Fruit fly (Drosophila melanogaster) whole organism: ENCODE results near the gene CG4960.

ENCODE experiments used
- CG8478 ChIP-seq: fragments of >200 bp; optimal IDR thresholded peaks from 2 replicates; lab custom pipeline; 2018; ENCODE audit warnings: inconsistent platforms
- Dll ChIP-seq: fragments of >200 bp; optimal IDR thresholded peaks from 2 replicates; lab custom pipeline; 2017
- EcR ChIP-seq, 2 experiments: fragments of >200 bp; optimal IDR thresholded peaks; 2 replicates each; lab custom pipeline; 2017; ENCODE audit warnings: missing biosample characterization in 2 of 2, missing genetic modification characterization in 2 of 2, missing genetic modification reagents in 2 of 2
- pan ChIP-seq: fragments of >200 bp; optimal IDR thresholded peaks from 2 replicates; lab custom pipeline; 2017
- psq ChIP-seq: fragments of >200 bp; optimal IDR thresholded peaks from 2 replicates; lab custom pipeline; 2017
- usp ChIP-seq: fragments of >200 bp; optimal IDR thresholded peaks from 2 replicates; lab custom pipeline; 2017; ENCODE audit warnings: missing biosample characterization, missing genetic modification characterization, mixed read lengths

CG4960 gene

dm6 chr3R:25755864-25756507 lies 31.1 kb downstream of the CG4960 start:
- TF ChIP-seq psq (lab: Kevin White, UChicago): no peak
- no peak for TF ChIP-seq Dll (lab: Kevin White, UChicago)
- no peak for TF ChIP-seq CG8478 (lab: Kevin White, UChicago)
- no peak for TF ChIP-seq EcR (GFP tag; optimal IDR thresholded peaks at IDR 0.05; lab: Kevin White, UChicago)
- TF ChIP-seq pan (lab: Kevin White, UChicago): no peak
- TF ChIP-seq usp: no peak

dm6 chr3R:25754844-25755429 lies 32.2 kb downstream of the CG4960 start:
- TF ChIP-seq psq (lab: Kevin White, UChicago) (no peak), pan (lab: Kevin White, UChicago) (no peak), usp (no peak), EcR (GFP tag; optimal IDR thresholded peaks at IDR 0.05; lab: Kevin White, UChicago) (no peak), CG8478 (lab: Kevin White, UChicago) (no peak), Dll (lab: Kevin White, UChicago) (no peak)

- no peak for TF ChIP-seq usp
- no peak for TF ChIP-seq CG8478 (lab: Kevin White, UChicago)
- no peak for TF ChIP-seq Dll (lab: Kevin White, UChicago)
- TF ChIP-seq pan (lab: Kevin White, UChicago): no peak
- TF ChIP-seq psq (lab: Kevin White, UChicago): no peak
- no peak for TF ChIP-seq EcR (GFP tag; optimal IDR thresholded peaks at IDR 0.05; lab: Kevin White, UChicago)
These were observed 33.3 kb downstream of the CG4960 start for dm6 chr3R:25753798-25754197.

- TF ChIP-seq EcR (GFP tag; optimal IDR thresholded peaks at IDR 0.05; lab: Kevin White, UChicago) (no peak), pan (lab: Kevin White, UChicago) (no peak), Dll (lab: Kevin White, UChicago) (no peak), psq (lab: Kevin White, UChicago) (no peak), usp (no peak), CG8478 (lab: Kevin White, UChicago) (no peak)
These were observed 46.7 kb downstream of the CG4960 start, which contains the start of gene LpR2 for dm6 chr3R:25740348-25740751. Gene LpR2 (minus strand): TSS chr3R:25740465.

- TF ChIP-seq CG8478 (lab: Kevin White, UChicago) (no peak), pan (lab: Kevin White, UChicago) (no peak), Dll (lab: Kevin White, UChicago) (no peak), EcR (GFP tag; optimal IDR thresholded peaks at IDR 0.05; lab: Kevin White, UChicago) (no peak), usp (no peak), psq (lab: Kevin White, UChicago) (no peak)
These were observed 47.4 kb downstream of the CG4960 start for dm6 chr3R:25739727-25740126.

- TF ChIP-seq Dll (lab: Kevin White, UChicago) (no peak), EcR (GFP tag; optimal IDR thresholded peaks at IDR 0.05; lab: Kevin White, UChicago) (peak in 1 of 2 experiments; percentile 49)
These were observed 49.2 kb downstream of the CG4960 start for dm6 chr3R:25737735-25738371.
